Fruit fly (Drosophila melanogaster): ENCODE data around the gene CG3592.

CG3592 gene

DNA sequence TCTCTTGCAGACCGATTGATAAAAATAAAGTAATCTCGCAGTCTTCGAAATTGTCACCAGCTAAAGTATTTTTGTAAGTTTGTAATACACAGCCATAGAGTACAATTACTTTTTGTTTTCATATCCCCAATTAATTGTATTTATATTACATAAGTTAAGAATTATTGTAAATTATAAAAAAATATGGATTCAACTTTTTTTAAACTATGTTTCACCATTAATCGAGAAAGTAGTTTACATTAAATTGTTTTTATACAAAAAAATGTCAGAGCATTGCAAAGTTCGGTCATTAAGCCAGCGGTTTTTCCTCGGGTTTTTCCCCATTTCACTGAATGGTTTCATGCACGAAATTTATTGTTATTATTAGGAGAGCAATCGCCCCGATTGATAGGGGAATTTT, 45.4 kb downstream of the CG3592 start (continued):
- TF ChIP-seq lmd (GFP tag; IDR thresholded peaks at IDR 0.05) (no peak), Sox100B (GFP tag; optimal IDR thresholded peaks at IDR 0.05) (no peak), tup (GFP tag; optimal IDR thresholded peaks at IDR 0.05) (no peak), Doc3 (GFP tag; IDR thresholded peaks at IDR 0.05; ENCODE audit: partially characterized antibody) (no peak), nmo (GFP tag; optimal IDR thresholded peaks at IDR 0.05) (peak; percentile 26), gcm (GFP tag; optimal IDR thresholded peaks at IDR 0.05) (no peak), sqz (GFP tag; optimal IDR thresholded peaks at IDR 0.05) (peak; percentile 14), yki (optimal IDR thresholded peaks at IDR 0.05) (no peak), D19A (tag; optimal IDR thresholded peaks at IDR 0.05) (peak; percentile 97), CG31441 (GFP tag; IDR thresholded peaks at IDR 0.05) (0 out of 2 replicates have a peak, but pooled peaks have one; percentile 24), CG1603 (tag; optimal IDR thresholded peaks at IDR 0.05) (no peak), CG10366 (GFP tag; IDR thresholded peaks at IDR 0.05) (no peak), gce (GFP tag; IDR thresholded peaks at IDR 0.05) (no peak), HmgZ (tag; optimal IDR thresholded peaks at IDR 0.05) (no peak), ac (GFP tag; optimal IDR thresholded peaks at IDR 0.05) (no peak), lola (GFP tag; optimal IDR thresholded peaks at IDR 0.05) (peak in 1 of 3 experiments; percentile 32), eve (GFP tag; optimal IDR thresholded peaks at IDR 0.05) (no peak), CG10543 (GFP tag; optimal IDR thresholded peaks at IDR 0.05) (no peak), ewg (GFP tag; optimal IDR thresholded peaks at IDR 0.05) (no peak), Fer3 (tag; optimal IDR thresholded peaks at IDR 0.05) (no peak), crp (GFP tag; optimal IDR thresholded peaks at IDR 0.05) (no peak), CG18262 (tag; optimal IDR thresholded peaks at IDR 0.05) (peak; percentile 55), dmrt99B (tag; optimal IDR thresholded peaks at IDR 0.05) (no peak), dmrt11E (tag; optimal IDR thresholded peaks at IDR 0.05) (peak; percentile 27), CG9215 (GFP tag; IDR thresholded peaks at IDR 0.05) (no peak), chif (GFP tag; optimal IDR thresholded peaks at IDR 0.05) (no peak), CG17361 (GFP tag; IDR thresholded peaks at IDR 0.05) (peak; percentile 35; the same call in 1 of the 3 replicates), CG13424 (tag; optimal IDR thresholded peaks at IDR 0.05) (peak; percentile 3), bab2 (GFP tag; optimal IDR thresholded peaks at IDR 0.05) (no peak), CG12219 (GFP tag; optimal IDR thresholded peaks at IDR 0.05) (no peak), danr (GFP tag; IDR thresholded peaks at IDR 0.05) (no peak), sim (GFP tag; IDR thresholded peaks at IDR 0.05) (no peak), Ssrp (tag; optimal IDR thresholded peaks at IDR 0.05) (peak; percentile 24), stc (GFP tag; IDR thresholded peaks at IDR 0.05) (no peak), Blimp-1 (GFP tag; optimal IDR thresholded peaks at IDR 0.05) (peak; percentile 37), CG2712 (tag; optimal IDR thresholded peaks at IDR 0.05) (peak; percentile 29), otp (GFP tag; IDR thresholded peaks at IDR 0.05) (no peak), gsb (GFP tag; IDR thresholded peaks at IDR 0.05) (no peak), chm (GFP tag; IDR thresholded peaks at IDR 0.05) (no peak), croc (GFP tag; conservative IDR thresholded peaks at IDR 0.05) (peak; percentile 17; the same call in 1 of the 3 replicates), fd102C (GFP tag; optimal IDR thresholded peaks at IDR 0.05) (no peak), CG8290 (GFP tag; optimal IDR thresholded peaks at IDR 0.05) (no peak), CG8290 (tag; optimal IDR thresholded peaks at IDR 0.05) (no peak), Dbx (GFP tag; IDR thresholded peaks at IDR 0.05) (no peak), dpn (GFP tag; optimal IDR thresholded peaks at IDR 0.05) (no peak), ems (GFP tag; optimal IDR thresholded peaks at IDR 0.05) (no peak), BtbVII (GFP tag; optimal IDR thresholded peaks at IDR 0.05) (no peak), CG10979 (tag; optimal IDR thresholded peaks at IDR 0.05) (peak; percentile 49), CG2129 (GFP tag; IDR thresholded peaks at IDR 0.05; ENCODE audit: partially characterized antibody) (no peak), CG17829 (tag; optimal IDR thresholded peaks at IDR 0.05) (peak; percentile 2), H2.0 (GFP tag; IDR thresholded peaks at IDR 0.05) (no peak)
